Worm (Caenorhabditis elegans) whole organism, mixed stage, embryonic: ENCODE measurements around the gene ZK1248.19.

Experiments
- M03D4.4 ChIP-seq: sonication (generic microtip); optimal IDR thresholded peaks from 2 replicates; lab custom pipeline; 2017; ENCODE audit warnings: mild to moderate bottlenecking, missing genetic modification characterization, missing compliant biosample characterization
- bed-3 ChIP-seq: fragments of 200-800 bp; sonication (Bioruptor generic); optimal IDR thresholded peaks from 3 replicates; lab custom pipeline; 2018; ENCODE audit warnings: mild to moderate bottlenecking, missing genetic modification characterization, moderate library complexity, missing compliant biosample characterization
- ceh-39 ChIP-seq: fragments of 150-350 bp; optimal IDR thresholded peaks from 2 replicates; lab custom pipeline; 2014; ENCODE audit warnings: missing biosample characterization, missing genetic modification characterization
- ceh-43 ChIP-seq: fragments of 200-800 bp; sonication (Bioruptor generic); optimal IDR thresholded peaks from 2 replicates; lab custom pipeline; 2018; ENCODE audit warnings: mild to moderate bottlenecking, missing genetic modification characterization, moderate library complexity, missing compliant biosample characterization
- ceh-83 ChIP-seq: fragments of 200-800 bp; sonication (Bioruptor generic); optimal IDR thresholded peaks from 2 replicates; lab custom pipeline; 2018; ENCODE audit warnings: mild to moderate bottlenecking, missing genetic modification characterization, missing compliant biosample characterization
- ces-1 ChIP-seq: fragments of 150-350 bp; optimal IDR thresholded peaks from 2 replicates; lab custom pipeline; 2014; ENCODE audit warnings: missing biosample characterization, missing genetic modification reagents, missing genetic modification characterization
- elt-1 ChIP-seq: sonication (generic microtip); optimal IDR thresholded peaks from 2 replicates; lab custom pipeline; 2017; ENCODE audit warnings: missing genetic modification characterization, mild to moderate bottlenecking, missing compliant biosample characterization, antibody characterized with exemption, moderate library complexity, borderline replicate concordance; ENCODE audit not compliant: insufficient read depth
- elt-3 ChIP-seq: fragments of 150-350 bp; optimal IDR thresholded peaks from 2 replicates; lab custom pipeline; 2014; ENCODE audit warnings: missing biosample characterization, missing genetic modification characterization
- ham-2 ChIP-seq: fragments of 200-800 bp; sonication (Bioruptor generic); optimal IDR thresholded peaks from 2 replicates; lab custom pipeline; 2018; ENCODE audit warnings: mild to moderate bottlenecking, missing genetic modification characterization, missing compliant biosample characterization
- hlh-1 ChIP-seq: fragments of 150-350 bp; optimal IDR thresholded peaks from 2 replicates; lab custom pipeline; 2014; ENCODE audit warnings: missing biosample characterization, missing genetic modification reagents, missing genetic modification characterization
- lin-13 ChIP-seq: fragments of 150-350 bp; optimal IDR thresholded peaks from 2 replicates; lab custom pipeline; 2014; ENCODE audit warnings: missing biosample characterization, missing genetic modification characterization
- lin-32 ChIP-seq: fragments of 200-800 bp; sonication (Bioruptor generic); optimal IDR thresholded peaks from 2 replicates; lab custom pipeline; 2018; ENCODE audit warnings: mild to moderate bottlenecking, missing genetic modification characterization, missing compliant biosample characterization
- lsy-2 ChIP-seq: fragments of 150-350 bp; optimal IDR thresholded peaks from 2 replicates; lab custom pipeline; 2014; ENCODE audit warnings: missing biosample characterization, missing genetic modification characterization
- mab-5 ChIP-seq: fragments of 150-350 bp; optimal IDR thresholded peaks from 2 replicates; lab custom pipeline; 2014; ENCODE audit warnings: missing biosample characterization, missing genetic modification characterization
- mep-1 ChIP-seq: fragments of 150-350 bp; optimal IDR thresholded peaks from 2 replicates; lab custom pipeline; 2017; ENCODE audit warnings: missing biosample characterization, missing genetic modification reagents, missing genetic modification characterization, inconsistent platforms
- mls-2 ChIP-seq: sonication (generic microtip); optimal IDR thresholded peaks from 2 replicates; lab custom pipeline; 2016; ENCODE audit warnings: mild to moderate bottlenecking, missing genetic modification characterization, moderate library complexity, missing compliant biosample characterization
- nhr-12 ChIP-seq: fragments of 150-350 bp; optimal IDR thresholded peaks from 2 replicates; lab custom pipeline; 2014; ENCODE audit warnings: missing biosample characterization, missing genetic modification characterization
- nhr-2 ChIP-seq: fragments of 150-350 bp; optimal IDR thresholded peaks from 2 replicates; lab custom pipeline; 2014; ENCODE audit warnings: missing biosample characterization, missing genetic modification characterization
- nhr-28 ChIP-seq: fragments of 150-350 bp; optimal IDR thresholded peaks from 2 replicates; lab custom pipeline; 2014; ENCODE audit warnings: missing biosample characterization, missing genetic modification characterization
- sem-2 ChIP-seq: fragments of 200-800 bp; sonication (Bioruptor generic); optimal IDR thresholded peaks from 2 replicates; lab custom pipeline; 2018; ENCODE audit warnings: mild to moderate bottlenecking, missing genetic modification characterization, missing compliant biosample characterization
- snpc-4 ChIP-seq: fragments of 150-350 bp; optimal IDR thresholded peaks from 2 replicates; lab custom pipeline; 2014; ENCODE audit warnings: missing biosample characterization, missing genetic modification characterization
- sptf-1 ChIP-seq: sonication (generic microtip); optimal IDR thresholded peaks from 2 replicates; lab custom pipeline; 2017; ENCODE audit warnings: mild to moderate bottlenecking, missing genetic modification characterization, moderate library complexity, missing compliant biosample characterization
- tbx-8 ChIP-seq: fragments of 200-800 bp; sonication (Bioruptor generic); optimal IDR thresholded peaks from 2 replicates; lab custom pipeline; 2018; ENCODE audit warnings: mild to moderate bottlenecking, missing genetic modification characterization, moderate library complexity, missing compliant biosample characterization
- unc-120 ChIP-seq: sonication (generic microtip); optimal IDR thresholded peaks from 2 replicates; lab custom pipeline; 2017; ENCODE audit warnings: missing genetic modification characterization, missing compliant biosample characterization; ENCODE audit not compliant: poor library complexity, severe bottlenecking
- unc-39 ChIP-seq: fragments of 150-350 bp; optimal IDR thresholded peaks from 2 replicates; lab custom pipeline; 2014; ENCODE audit warnings: missing biosample characterization, missing genetic modification characterization
- unc-62 ChIP-seq: fragments of 150-350 bp; optimal IDR thresholded peaks from 2 replicates; lab custom pipeline; 2014; ENCODE audit warnings: missing biosample characterization, missing genetic modification reagents, missing genetic modification characterization
- zip-8 ChIP-seq: fragments of 150-350 bp; optimal IDR thresholded peaks from 2 replicates; lab custom pipeline; 2014; ENCODE audit warnings: missing biosample characterization, missing genetic modification characterization
- ztf-11 ChIP-seq: fragments of 150-350 bp; optimal IDR thresholded peaks from 2 replicates; lab custom pipeline; 2014; ENCODE audit warnings: missing biosample characterization, missing genetic modification characterization

The ZK1248.19 gene

DNA sequence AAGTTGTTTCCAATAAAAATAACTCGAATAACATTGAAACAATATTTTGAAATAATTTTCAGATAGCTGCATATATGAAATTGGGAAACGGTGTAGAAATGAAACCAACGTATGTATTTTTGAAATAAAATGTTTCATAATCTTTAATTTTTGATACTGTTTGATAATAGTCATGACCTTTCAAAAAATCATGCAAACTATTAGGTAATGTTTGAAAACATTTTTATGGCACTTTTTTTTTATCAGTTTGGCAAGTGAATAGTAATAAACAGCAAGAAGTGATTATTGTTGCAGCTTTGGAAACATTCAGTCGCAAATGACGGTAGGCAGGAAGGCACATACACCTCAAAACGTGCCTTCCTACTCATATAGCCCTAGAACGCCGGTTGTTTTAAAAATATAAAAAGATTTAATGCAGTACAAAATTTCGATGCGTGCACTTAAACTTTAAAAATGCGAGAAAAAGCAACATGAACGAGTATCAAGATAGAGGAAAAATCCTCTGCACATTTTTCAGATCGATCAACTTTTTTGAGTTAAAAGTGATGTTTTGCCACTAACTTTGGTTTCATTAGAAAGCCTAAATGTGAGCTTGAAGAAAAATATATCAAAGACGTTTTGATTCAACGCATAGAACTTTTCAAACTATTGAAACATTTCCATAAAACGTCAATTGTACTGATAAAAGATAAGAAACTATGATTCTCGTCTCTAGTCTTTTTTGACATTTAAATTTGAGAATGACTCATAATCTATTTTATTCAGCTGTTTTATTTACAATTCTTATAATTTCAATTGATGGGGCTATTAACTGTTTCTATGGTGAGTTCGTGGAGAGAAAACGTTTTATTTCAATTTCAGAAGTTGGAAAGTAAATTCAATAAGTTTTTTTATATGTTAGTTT is 26.4 kb upstream of the ZK1248.19 start, which contains the start of gene F55C12.19:
Gene F55C12.19, plus strand, starts transcription at position 735 of the 904 bp plus-strand sequence.
- no peak for TF ChIP-seq sem-2 (GFP tag; lab: Kevin White, UChicago)
- TF ChIP-seq unc-120 (tag; lab: Kevin White, UChicago): no peak
- TF ChIP-seq snpc-4 (tag; lab: Kevin White, UChicago): no peak
- no peak for TF ChIP-seq ztf-11
- no peak for TF ChIP-seq bed-3 (GFP tag; lab: Kevin White, UChicago)
- no peak for TF ChIP-seq nhr-28 (tag; lab: Kevin White, UChicago)
- no peak for TF ChIP-seq ceh-43 (GFP tag; lab: Kevin White, UChicago)
- no peak for TF ChIP-seq sptf-1 (tag; lab: Kevin White, UChicago)
- no peak for TF ChIP-seq ces-1 (GFP tag; lab: Kevin White, UChicago)

DNA sequence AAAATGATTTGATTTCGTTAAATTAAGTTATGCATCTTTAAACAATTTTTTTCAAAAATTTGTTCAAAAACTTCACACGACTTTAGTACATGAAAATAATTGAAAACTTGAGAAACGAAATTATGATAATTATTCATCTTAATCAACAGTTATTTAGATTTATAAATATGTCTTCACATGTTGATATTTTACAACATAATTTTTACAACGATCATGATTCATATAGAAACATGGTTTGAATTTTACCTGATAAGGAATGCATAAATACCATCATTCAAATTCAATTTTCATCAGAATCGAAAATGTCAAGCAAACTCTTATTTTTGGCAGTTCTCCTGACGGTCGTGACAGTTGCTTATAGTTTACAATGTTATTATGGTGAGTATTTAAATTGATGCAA is 24.7 kb upstream of the ZK1248.19 start, which contains the start of gene tag-234:
Gene tag-234, plus strand, starts transcription at position 301 of the 400 bp plus-strand sequence.
- TF ChIP-seq unc-39 (tag; lab: Kevin White, UChicago): no peak
- TF ChIP-seq nhr-2 (tag; lab: Kevin White, UChicago): no peak
- no peak for TF ChIP-seq sptf-1 (tag; lab: Kevin White, UChicago)
- TF ChIP-seq tbx-8: no peak
- no peak for TF ChIP-seq unc-120 (tag; lab: Kevin White, UChicago)
- TF ChIP-seq mls-2: no peak
- TF ChIP-seq bed-3 (GFP tag; lab: Kevin White, UChicago): no peak
- no peak for TF ChIP-seq hlh-1
- no peak for TF ChIP-seq zip-8
- no peak for TF ChIP-seq lin-32 (GFP tag; lab: Kevin White, UChicago)
- no peak for TF ChIP-seq ham-2 (GFP tag; lab: Kevin White, UChicago)
- TF ChIP-seq lin-13 (tag; lab: Kevin White, UChicago): no peak
- TF ChIP-seq nhr-12 (tag; lab: Kevin White, UChicago): no peak
- TF ChIP-seq ztf-11: no peak
- no peak for TF ChIP-seq ceh-43 (GFP tag; lab: Kevin White, UChicago)
- no peak for TF ChIP-seq mab-5
- TF ChIP-seq ces-1 (GFP tag; lab: Kevin White, UChicago): no peak
- no peak for TF ChIP-seq nhr-28 (tag; lab: Kevin White, UChicago)
- no peak for TF ChIP-seq M03D4.4 (tag; lab: Kevin White, UChicago)
- TF ChIP-seq unc-62: no peak

DNA sequence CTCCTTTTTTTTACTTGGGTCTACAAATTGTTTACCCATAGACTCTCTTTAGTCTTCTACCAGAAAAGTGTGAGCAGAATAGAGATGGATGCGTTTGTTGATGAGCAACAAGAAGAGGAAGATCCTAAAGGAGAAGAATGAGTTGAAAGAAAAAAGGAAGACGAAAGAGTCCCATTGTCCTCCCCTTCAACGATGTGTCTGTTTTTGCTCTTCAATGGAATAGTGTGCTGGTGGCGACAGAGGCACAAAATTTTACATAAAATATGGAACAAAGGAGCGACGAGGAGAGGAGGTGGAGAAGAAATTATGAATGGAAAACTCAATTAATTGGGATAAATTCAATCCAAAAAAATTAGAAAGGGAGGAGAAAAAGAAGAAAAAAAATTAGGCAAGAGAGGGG is 21.4 kb upstream of the ZK1248.19 start:
- TF ChIP-seq ceh-83 (no peak), lsy-2 (tag; lab: Kevin White, UChicago) (no peak), nhr-12 (tag; lab: Kevin White, UChicago) (no peak), hlh-1 (no peak)

DNA sequence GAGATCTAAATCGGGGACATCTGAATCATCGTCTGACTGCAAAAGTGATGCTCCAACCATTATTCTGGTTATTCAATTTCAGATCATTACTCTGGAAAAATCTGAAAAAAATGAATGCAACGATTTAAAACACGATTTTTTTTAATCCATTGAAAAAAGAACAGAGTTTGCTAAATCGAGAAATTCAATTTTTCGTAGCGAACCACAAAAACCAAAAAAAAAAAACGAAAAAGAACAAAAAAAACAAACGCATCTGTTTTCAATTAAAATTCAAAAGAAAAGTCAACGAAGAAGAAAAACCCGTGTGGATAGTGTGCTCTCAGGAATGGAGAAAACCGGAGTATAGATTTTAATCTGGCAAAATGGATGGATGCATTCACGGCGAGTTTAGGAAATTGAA is 19.1 kb upstream of the ZK1248.19 start, which contains the start of gene F55C12.4:
Gene F55C12.4, minus strand, starts transcription at position 101 of the 400 bp plus-strand sequence.
- TF ChIP-seq unc-62 (no peak), elt-3 (tag; lab: Kevin White, UChicago) (no peak)

DNA sequence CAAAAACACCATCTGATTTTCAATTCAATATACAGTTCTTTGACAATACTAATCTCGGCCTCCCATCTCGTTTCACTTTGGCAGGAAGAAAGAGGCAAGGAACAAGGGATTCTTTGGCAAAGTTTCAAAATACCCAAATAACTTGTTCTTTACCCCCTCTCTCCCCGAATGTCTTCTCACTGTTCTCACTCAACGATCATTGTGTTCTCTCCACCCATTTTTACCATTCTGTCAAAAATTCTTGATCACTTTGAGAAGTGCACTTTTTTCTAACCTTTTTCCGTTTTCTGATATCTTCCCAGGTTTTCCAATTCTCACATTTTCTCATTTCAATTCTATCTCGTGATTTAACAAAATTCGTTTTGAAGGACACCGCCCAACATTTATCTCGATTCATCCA is 14.9 kb upstream of the ZK1248.19 start, which contains the start of gene H41C03.1:
Gene H41C03.1, plus strand, starts transcription at position 301 of the 400 bp plus-strand sequence.
- TF ChIP-seq ham-2 (GFP tag; lab: Kevin White, UChicago) (no peak), sem-2 (GFP tag; lab: Kevin White, UChicago) (no peak), mls-2 (no peak), elt-1 (tag; lab: Kevin White, UChicago) (no peak), unc-62 (no peak), nhr-2 (tag; lab: Kevin White, UChicago) (no peak), ceh-43 (GFP tag; lab: Kevin White, UChicago) (no peak), hlh-1 (no peak), ceh-39 (tag; lab: Kevin White, UChicago) (no peak), M03D4.4 (tag; lab: Kevin White, UChicago) (no peak), mep-1 (no peak), mab-5 (no peak), lin-32 (GFP tag; lab: Kevin White, UChicago) (no peak), tbx-8 (no peak), bed-3 (GFP tag; lab: Kevin White, UChicago) (no peak), ces-1 (GFP tag; lab: Kevin White, UChicago) (no peak)
